Fruit fly (Drosophila melanogaster) whole organism, embryonic: Measurements from ENCODE around the gene CG10702.
A peak's percentile ranks its signal among the peaks of the same experiment; 100 is the strongest.

Experiments used
- Atf6 ChIP-seq: fragments of 200-800 bp; sonication (Bioruptor generic); IDR thresholded peaks from 2 replicates; pipeline ENCODE4 v1.3.6; 2022; ENCODE audit warnings: missing biosample characterization, missing genetic modification characterization
- Awh ChIP-seq: fragments of 200-800 bp; sonication (Bioruptor generic); IDR thresholded peaks from 2 replicates; pipeline ENCODE4, ENCODE4 v1.3.6; 2022; ENCODE audit warnings: missing biosample characterization, missing genetic modification characterization
- BEAF-32 ChIP-seq: fragments of 200-800 bp; sonication (Bioruptor generic); optimal IDR thresholded peaks from 3 replicates; lab custom pipeline; 2017; ENCODE audit warnings: missing biosample characterization, missing genetic modification characterization, mild to moderate bottlenecking, moderate library complexity, missing genetic modification reagents
- Bgb ChIP-seq: fragments of 200-800 bp; sonication (Bioruptor generic); IDR thresholded peaks from 2 replicates; pipeline ENCODE4 v1.3.6; 2022; ENCODE audit warnings: missing biosample characterization, missing genetic modification characterization; ENCODE audit not compliant: partially characterized antibody
- CG11504 ChIP-seq: fragments of 200-800 bp; sonication (Bioruptor generic); optimal IDR thresholded peaks from 3 replicates; lab custom pipeline; 2019; ENCODE audit warnings: missing biosample characterization, mild to moderate bottlenecking, missing genetic modification characterization, moderate library complexity
- CG13287 ChIP-seq: fragments of 200-800 bp; sonication (Bioruptor generic); IDR thresholded peaks from 2 replicates; pipeline ENCODE4 v1.3.6; 2022; ENCODE audit warnings: missing biosample characterization, missing genetic modification characterization; ENCODE audit not compliant: partially characterized antibody
- CG14710 ChIP-seq: fragments of 200-800 bp; sonication (Bioruptor generic); optimal IDR thresholded peaks from 3 replicates; lab custom pipeline; 2019; ENCODE audit warnings: missing biosample characterization, mild to moderate bottlenecking, missing genetic modification characterization, moderate library complexity
- CG14860 ChIP-seq: fragments of 200-800 bp; sonication (Bioruptor generic); IDR thresholded peaks from 3 replicates; pipeline ENCODE4 v1.3.6; 2022; ENCODE audit warnings: missing biosample characterization, missing genetic modification characterization; ENCODE audit not compliant: partially characterized antibody
- CG1529 ChIP-seq: fragments of 200-800 bp; sonication (Bioruptor generic); optimal IDR thresholded peaks from 3 replicates; lab custom pipeline; 2018; ENCODE audit warnings: missing biosample characterization, missing genetic modification characterization
- CG1603 ChIP-seq: fragments of 200-800 bp; sonication (Bioruptor generic); optimal IDR thresholded peaks from 2 replicates; lab custom pipeline; 2019; ENCODE audit warnings: missing biosample characterization, mild to moderate bottlenecking, missing genetic modification characterization, moderate library complexity
- CG16813 ChIP-seq: fragments of 200-800 bp; sonication (Bioruptor generic); IDR thresholded peaks from 3 replicates; pipeline ENCODE4 v1.3.6; 2022; ENCODE audit warnings: missing biosample characterization, missing genetic modification characterization; ENCODE audit not compliant: partially characterized antibody
- CG2116 ChIP-seq: fragments of 200-800 bp; sonication (Bioruptor generic); optimal IDR thresholded peaks from 3 replicates; lab custom pipeline; 2018; ENCODE audit warnings: missing biosample characterization, mild to moderate bottlenecking, missing genetic modification characterization
- CG2129 ChIP-seq: fragments of 200-800 bp; sonication (Bioruptor generic); IDR thresholded peaks from 2 replicates; pipeline ENCODE4 v1.3.6; 2022; ENCODE audit warnings: missing biosample characterization, missing genetic modification characterization; ENCODE audit not compliant: partially characterized antibody
- CG34224 ChIP-seq: fragments of 200-800 bp; sonication (Bioruptor generic); IDR thresholded peaks from 3 replicates; pipeline ENCODE4 v1.3.6; 2022; ENCODE audit warnings: missing biosample characterization, missing genetic modification characterization; ENCODE audit not compliant: partially characterized antibody
- CG9797 ChIP-seq: fragments of 200-800 bp; sonication (Bioruptor generic); optimal IDR thresholded peaks from 3 replicates; lab custom pipeline; 2018; ENCODE audit warnings: missing biosample characterization, mild to moderate bottlenecking, missing genetic modification characterization
- CrebB ChIP-seq: fragments of 200-800 bp; sonication (Bioruptor generic); optimal IDR thresholded peaks from 3 replicates; lab custom pipeline; 2018; ENCODE audit warnings: missing biosample characterization, mild to moderate bottlenecking, missing genetic modification characterization
- D ChIP-seq, 2 experiments: fragments of 200-800 bp in 1 of 2; fragments of >200 bp in 1 of 2; sonication (Bioruptor generic) in 1 of 2; optimal IDR thresholded peaks; 2 replicates in 1 of 2; 3 replicates in 1 of 2; lab custom pipeline; 2017; ENCODE audit warnings: mild to moderate bottlenecking in 1 of 2, missing biosample characterization in 1 of 2, missing genetic modification characterization in 1 of 2, missing genetic modification reagents in 1 of 2
- Dll ChIP-seq: fragments of 200-800 bp; sonication (Bioruptor generic); IDR thresholded peaks from 4 replicates; pipeline ENCODE4 v1.3.6; 2022; ENCODE audit warnings: missing biosample characterization, missing genetic modification characterization; ENCODE audit not compliant: partially characterized antibody
- Doc3 ChIP-seq: fragments of 200-800 bp; sonication (Bioruptor generic); IDR thresholded peaks from 3 replicates; pipeline ENCODE4 v1.3.6; 2022; ENCODE audit warnings: missing biosample characterization, missing genetic modification characterization; ENCODE audit not compliant: partially characterized antibody
- Elba2 ChIP-seq: fragments of 200-800 bp; sonication (Bioruptor generic); optimal IDR thresholded peaks from 3 replicates; lab custom pipeline; 2016; ENCODE audit warnings: missing biosample characterization, missing genetic modification characterization
- HLH4C ChIP-seq: fragments of 200-800 bp; sonication (Bioruptor generic); IDR thresholded peaks from 3 replicates; pipeline ENCODE4 v1.3.6; 2022; ENCODE audit warnings: missing biosample characterization, missing genetic modification characterization; ENCODE audit not compliant: partially characterized antibody
- HmgZ ChIP-seq: fragments of 200-800 bp; sonication (Bioruptor generic); optimal IDR thresholded peaks from 2 replicates; lab custom pipeline; 2018; ENCODE audit warnings: missing biosample characterization, mild to moderate bottlenecking, missing genetic modification characterization
- Med ChIP-seq: fragments of 200-800 bp; sonication (Bioruptor generic); peaks from one replicate; lab custom pipeline; 2016; ENCODE audit warnings: missing biosample characterization, missing genetic modification characterization, mild to moderate bottlenecking, inconsistent platforms, moderate library complexity
- Opbp ChIP-seq: fragments of 200-800 bp; sonication (Bioruptor generic); IDR thresholded peaks from 3 replicates; pipeline ENCODE4 v1.3.6; 2022; ENCODE audit warnings: missing biosample characterization, missing genetic modification characterization; ENCODE audit not compliant: partially characterized antibody
- Scr ChIP-seq: fragments of 200-800 bp; sonication (Bioruptor generic); IDR thresholded peaks from 2 replicates; pipeline ENCODE4 v1.3.6; 2022; ENCODE audit warnings: missing biosample characterization, missing genetic modification characterization; ENCODE audit not compliant: partially characterized antibody
- Usf ChIP-seq: fragments of 200-800 bp; sonication (Bioruptor generic); optimal IDR thresholded peaks from 2 replicates; lab custom pipeline; 2017; ENCODE audit warnings: missing genotype, missing biosample characterization, missing genetic modification characterization
- YL-1 ChIP-seq: fragments of 200-800 bp; sonication (Bioruptor generic); optimal IDR thresholded peaks from 3 replicates; lab custom pipeline; 2017; ENCODE audit warnings: missing biosample characterization, mild to moderate bottlenecking, missing genetic modification characterization
- ato ChIP-seq: fragments of 200-800 bp; sonication (Bioruptor generic); IDR thresholded peaks from 2 replicates; pipeline ENCODE4 v1.3.6; 2022; ENCODE audit warnings: missing biosample characterization, missing genetic modification characterization; ENCODE audit not compliant: partially characterized antibody
- bbx ChIP-seq: fragments of 200-800 bp; sonication (Bioruptor generic); IDR thresholded peaks from 2 replicates; pipeline ENCODE4 v1.3.6; 2022; ENCODE audit warnings: missing biosample characterization, missing genetic modification characterization; ENCODE audit not compliant: partially characterized antibody
- bowl ChIP-seq: fragments of 200-800 bp; sonication (Bioruptor generic); IDR thresholded peaks from 2 replicates; pipeline ENCODE4 v1.3.6; 2022; ENCODE audit warnings: missing biosample characterization, missing genetic modification characterization
- br ChIP-seq: fragments of >200 bp; optimal IDR thresholded peaks from 2 replicates; lab custom pipeline; 2017
- cad ChIP-seq: fragments of >200 bp; optimal IDR thresholded peaks from 2 replicates; lab custom pipeline; 2017; ENCODE audit warnings: missing biosample characterization, missing genetic modification characterization
- dmrt99B ChIP-seq: fragments of 200-800 bp; sonication (Bioruptor generic); optimal IDR thresholded peaks from 2 replicates; lab custom pipeline; 2018; ENCODE audit warnings: missing biosample characterization, mild to moderate bottlenecking, missing genetic modification characterization, moderate library complexity
- fu2 ChIP-seq: fragments of 200-800 bp; sonication (Bioruptor generic); optimal IDR thresholded peaks from 2 replicates; lab custom pipeline; 2016; ENCODE audit warnings: missing biosample characterization, missing genetic modification characterization
- knrl ChIP-seq: fragments of 200-800 bp; sonication (Bioruptor generic); IDR thresholded peaks from 3 replicates; pipeline ENCODE4 v1.3.6; 2022; ENCODE audit warnings: missing biosample characterization, missing genetic modification characterization; ENCODE audit not compliant: partially characterized antibody
- mam ChIP-seq: fragments of 200-800 bp; sonication (Bioruptor generic); optimal IDR thresholded peaks from 3 replicates; lab custom pipeline; 2016; ENCODE audit warnings: missing biosample characterization, missing genetic modification characterization
- nmo ChIP-seq: fragments of 200-800 bp; sonication (Bioruptor generic); optimal IDR thresholded peaks from 2 replicates; lab custom pipeline; 2018; ENCODE audit warnings: missing biosample characterization, mild to moderate bottlenecking, missing genetic modification characterization, moderate library complexity
- onecut ChIP-seq: fragments of 200-800 bp; sonication (Bioruptor generic); IDR thresholded peaks from 2 replicates; pipeline ENCODE4 v1.3.6; 2022; ENCODE audit warnings: missing biosample characterization, missing genetic modification characterization
- pzg ChIP-seq: fragments of 200-800 bp; sonication (Bioruptor generic); optimal IDR thresholded peaks from 3 replicates; lab custom pipeline; 2018; ENCODE audit warnings: missing biosample characterization, mild to moderate bottlenecking, missing genetic modification characterization, moderate library complexity
- ro ChIP-seq: fragments of 200-800 bp; sonication (Bioruptor generic); IDR thresholded peaks from 2 replicates; pipeline ENCODE4 v1.3.6; 2022; ENCODE audit warnings: missing biosample characterization, missing genetic modification characterization
- salm ChIP-seq: fragments of 200-800 bp; sonication (Bioruptor generic); optimal IDR thresholded peaks from 2 replicates; lab custom pipeline; 2018; ENCODE audit warnings: missing biosample characterization, mild to moderate bottlenecking, missing genetic modification characterization
- sens ChIP-seq: fragments of 200-800 bp; sonication (Bioruptor generic); peaks from one replicate; lab custom pipeline; 2016; ENCODE audit warnings: missing biosample characterization, missing genetic modification characterization
- slbo ChIP-seq: fragments of 200-800 bp; sonication (Bioruptor generic); IDR thresholded peaks from 2 replicates; pipeline ENCODE4 v1.3.6; 2022; ENCODE audit warnings: missing biosample characterization, missing genetic modification characterization
- trem ChIP-seq: fragments of 200-800 bp; optimal IDR thresholded peaks from 3 replicates; lab custom pipeline; 2019; ENCODE audit warnings: missing biosample characterization, mild to moderate bottlenecking, missing genetic modification characterization, moderate library complexity
- unc-4 ChIP-seq: fragments of 200-800 bp; sonication (Bioruptor generic); IDR thresholded peaks from 2 replicates; pipeline ENCODE4 v1.3.6; 2022; ENCODE audit warnings: missing biosample characterization, missing genetic modification characterization; ENCODE audit not compliant: partially characterized antibody
- vnd ChIP-seq: fragments of 200-800 bp; sonication (Bioruptor generic); IDR thresholded peaks from 3 replicates; pipeline ENCODE4 v1.3.6; 2022; ENCODE audit warnings: missing biosample characterization, missing genetic modification characterization; ENCODE audit not compliant: partially characterized antibody
- z ChIP-seq: fragments of 200-800 bp; sonication (Bioruptor generic); IDR thresholded peaks from 3 replicates; pipeline ENCODE4 v1.3.6; 2022; ENCODE audit warnings: missing biosample characterization, missing genetic modification characterization

Gene CG10702

dm6 chr2L:19114183-19114776 is 44.6 kb upstream of the CG10702 start, which contains the start of gene CG10561 (continued):
- TF ChIP-seq onecut (GFP tag; lab: Robert Waterston, UW) (peak; percentile 14; the same call in 1 of the 2 replicates), ato (GFP tag; lab: Robert Waterston, UW) (peak; percentile 69), CG1603 (tag; lab: Kevin White, UChicago) (peak; percentile 50), br (no peak), HmgZ (tag; lab: Kevin White, UChicago) (peak; percentile 26), YL-1 (GFP tag; lab: Kevin White, UChicago) (peak; percentile 35), CG2129 (GFP tag; lab: Robert Waterston, UW) (peak; percentile 31; the same call in 1 of the 2 replicates), CG14710 (tag; lab: Kevin White, UChicago) (peak; percentile 27), D (optimal IDR thresholded peaks at IDR 0.05; lab: Kevin White, UChicago) (no peak), D (GFP tag; optimal IDR thresholded peaks at IDR 0.05; lab: Kevin White, UChicago) (no peak), z (GFP tag; lab: Robert Waterston, UW) (no peak), slbo (GFP tag; lab: Robert Waterston, UW) (no peak), fu2 (GFP tag; lab: Kevin White, UChicago) (no peak), Usf (GFP tag; lab: Kevin White, UChicago) (no peak), mam (GFP tag; lab: Kevin White, UChicago) (no peak), Scr (GFP tag; lab: Robert Waterston, UW) (peak; percentile 68), nmo (GFP tag; lab: Kevin White, UChicago) (peak; percentile 12), HLH4C (GFP tag; lab: Robert Waterston, UW) (peak; percentile 75), unc-4 (GFP tag; lab: Robert Waterston, UW) (peak; percentile 78), Doc3 (GFP tag; lab: Robert Waterston, UW) (peak; percentile 25; the same call in 1 of the 3 replicates), CG9797 (GFP tag; lab: Kevin White, UChicago) (peak; percentile 78), CG11504 (peak; percentile 28), cad (GFP tag; lab: Kevin White, UChicago) (no peak), Bgb (GFP tag; lab: Robert Waterston, UW) (peak; percentile 70), CG16813 (peak; percentile 58; the same call in 2 of the 3 replicates), bowl (GFP tag; lab: Robert Waterston, UW) (no peak), bbx (GFP tag; lab: Robert Waterston, UW) (peak; percentile 78), sens (GFP tag; lab: Kevin White, UChicago) (peak; percentile 60), knrl (GFP tag; lab: Robert Waterston, UW) (peak; percentile 53; the same call in 2 of the 3 replicates), CG13287 (peak; percentile 88), CG14860 (GFP tag; lab: Robert Waterston, UW) (peak; percentile 31; the same call in 1 of the 3 replicates), CrebB (tag; lab: Kevin White, UChicago) (no peak), trem (tag; lab: Kevin White, UChicago) (peak; percentile 41), ro (GFP tag; lab: Robert Waterston, UW) (no peak), Elba2 (GFP tag; lab: Kevin White, UChicago) (peak; percentile 90), CG34224 (peak; percentile 88), Med (GFP tag; lab: Kevin White, UChicago) (peak; percentile 43), pzg (GFP tag; lab: Kevin White, UChicago) (peak; percentile 79), dmrt99B (tag; lab: Kevin White, UChicago) (no peak), Atf6 (GFP tag; lab: Robert Waterston, UW) (no peak), Awh (GFP tag; lab: Robert Waterston, UW) (no peak), salm (tag; lab: Kevin White, UChicago) (no peak), Opbp (GFP tag; lab: Robert Waterston, UW) (peak; percentile 74; the same call in 2 of the 3 replicates), BEAF-32 (peak; percentile 61), Dll (GFP tag; lab: Robert Waterston, UW) (peak; percentile 80), CG1529 (GFP tag; lab: Kevin White, UChicago) (no peak), CG2116 (GFP tag; lab: Kevin White, UChicago) (peak; percentile 90), vnd (GFP tag; lab: Robert Waterston, UW) (peak; percentile 48; the same call in 2 of the 3 replicates)
